Fruit fly (Drosophila melanogaster) S2 (cell line): ENCODE data around the gene Srr.

Source experiments
- CG8478 ChIP-seq: fragments of >200 bp; optimal IDR thresholded peaks from 2 replicates; lab custom pipeline; 2018
- CTCF ChIP-seq, 2 experiments: fragments of >200 bp; optimal IDR thresholded peaks; 2 replicates each; lab custom pipeline; 2018

DNA sequence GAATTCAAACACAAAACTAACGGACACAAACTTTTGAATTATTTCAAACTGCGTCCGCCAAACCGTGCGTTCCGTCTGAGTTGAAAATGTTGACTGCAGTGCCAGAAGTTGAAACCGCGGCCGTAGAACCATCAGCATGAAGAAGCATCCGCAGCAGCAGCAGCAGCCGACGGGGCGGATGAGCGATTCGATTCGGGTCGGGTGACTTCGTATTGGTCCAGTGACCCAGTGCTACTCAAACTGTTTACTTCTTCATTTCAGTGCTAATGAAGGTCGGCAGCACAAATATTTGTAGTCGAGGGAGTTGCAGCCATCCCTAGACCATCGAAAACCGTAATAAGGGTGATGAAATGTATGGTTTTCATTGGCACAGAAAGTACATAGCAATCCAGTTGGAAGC, 36.8 kb upstream of the Srr start, which contains the start of gene CG8861:
- no peak for TF ChIP-seq CTCF (optimal IDR thresholded peaks at IDR 0.05; lab: Kevin White, UChicago)
- TF ChIP-seq CG8478: no peak
